Fruit fly (Drosophila melanogaster) Kc167 (cell line): ENCODE data around the gene AlaRS-m.

Experiments used
- Myc ChIP-seq: fragments of >200 bp; optimal IDR thresholded peaks from 2 replicates; lab custom pipeline; 2017; ENCODE audit warnings: missing external identifiers
- Sin3A ChIP-seq: fragments of >200 bp; optimal IDR thresholded peaks from 2 replicates; lab custom pipeline; 2018; ENCODE audit warnings: missing external identifiers
- insv ChIP-seq: fragments of >200 bp; optimal IDR thresholded peaks from 3 replicates; lab custom pipeline; 2018; ENCODE audit warnings: missing external identifiers
- psq ChIP-seq: fragments of >200 bp; optimal IDR thresholded peaks from 2 replicates; lab custom pipeline; 2017; ENCODE audit warnings: missing external identifiers
- ttk ChIP-seq: sonication (Bioruptor generic); optimal IDR thresholded peaks from 2 replicates; lab custom pipeline; 2017; ENCODE audit warnings: missing external identifiers

dm6 chr3L:5172470-5172869 lies 26.6 kb downstream of the AlaRS-m start:
- TF ChIP-seq Myc (lab: Kevin White, UChicago) (no peak), insv (lab: Kevin White, UChicago) (no peak), psq (lab: Kevin White, UChicago) (no peak), ttk (lab: Kevin White, UChicago) (no peak), Sin3A (lab: Kevin White, UChicago) (no peak)
